Worm (Caenorhabditis elegans): ENCODE results near the gene Y54G2A.41.

Y54G2A.41 gene

ce11 chrIV:2798339-2798738, 46.7 kb downstream of the Y54G2A.41 start, which contains the start of gene Y54G2A.52:
Gene Y54G2A.52, minus strand, starts transcription at chrIV:2798686.
- TF ChIP-seq dmd-6 (GFP tag; IDR thresholded peaks at IDR 0.05): peak; percentile 52; the same call in 1 of the 2 replicates
- peak; percentile 44 for TF ChIP-seq ztf-7 (tag; optimal IDR thresholded peaks at IDR 0.05)
- TF ChIP-seq tra-1 (GFP tag; IDR thresholded peaks at IDR 0.05): no peak
- TF ChIP-seq vab-7 (GFP tag; IDR thresholded peaks at IDR 0.05): no peak
- TF ChIP-seq unc-62 (GFP tag; optimal IDR thresholded peaks at IDR 0.05 in 1 of 2): peak in 1 of 2 experiments; percentile 38
- TF ChIP-seq unc-62 (tag; optimal IDR thresholded peaks at IDR 0.05): no peak
- peak; percentile 53 for TF ChIP-seq hlh-11 (tag; optimal IDR thresholded peaks at IDR 0.05)
- peak; percentile 56 for TF ChIP-seq hlh-30 (tag; optimal IDR thresholded peaks at IDR 0.05; ENCODE audit: insufficient read depth)
- TF ChIP-seq pqm-1 (tag; optimal IDR thresholded peaks at IDR 0.05): peak; percentile 63
- no peak for TF ChIP-seq T20F7.1 (GFP tag; optimal IDR thresholded peaks at IDR 0.05)
- no peak for TF ChIP-seq unc-39 (tag; optimal IDR thresholded peaks at IDR 0.05)
- no peak for TF ChIP-seq ZK337.2 (GFP tag; IDR thresholded peaks at IDR 0.05)
- peak; percentile 37; the same call in 1 of the 2 replicates for TF ChIP-seq php-3 (GFP tag; IDR thresholded peaks at IDR 0.05)
- peak; percentile 35 for TF ChIP-seq nhr-28 (tag; optimal IDR thresholded peaks at IDR 0.05)
- no peak for TF ChIP-seq lsy-2 (tag; optimal IDR thresholded peaks at IDR 0.05)
- TF ChIP-seq Y75B8A.6 (GFP tag; IDR thresholded peaks at IDR 0.05): no peak
- peak in 1 of 2 experiments; percentile 57 for TF ChIP-seq daf-16 (GFP tag; optimal IDR thresholded peaks at IDR 0.05)
- peak; percentile 97 for TF ChIP-seq daf-16 (tag; optimal IDR thresholded peaks at IDR 0.05)
- no peak for TF ChIP-seq nhr-41 (GFP tag; IDR thresholded peaks at IDR 0.05)
- no peak for TF ChIP-seq ama-1 (optimal IDR thresholded peaks at IDR 0.05)
- no peak for TF ChIP-seq set-16 (GFP tag; IDR thresholded peaks at IDR 0.05)
- peak; percentile 87 for TF ChIP-seq dve-1 (tag; optimal IDR thresholded peaks at IDR 0.05; ENCODE audit: insufficient read depth)

- TF ChIP-seq pqm-1 (tag; optimal IDR thresholded peaks at IDR 0.05): no peak
- no peak for TF ChIP-seq mdt-29 (GFP tag; IDR thresholded peaks at IDR 0.05)
- TF ChIP-seq cey-2 (tag; optimal IDR thresholded peaks at IDR 0.05; ENCODE audit: borderline replicate concordance, insufficient read depth): no peak
- no peak for TF ChIP-seq nhr-10 (tag; optimal IDR thresholded peaks at IDR 0.05)
- TF ChIP-seq nhr-111 (GFP tag; optimal IDR thresholded peaks at IDR 0.05): no peak
- no peak for TF ChIP-seq saeg-2 (GFP tag; IDR thresholded peaks at IDR 0.05)
- TF ChIP-seq dmd-6 (GFP tag; IDR thresholded peaks at IDR 0.05): no peak
- TF ChIP-seq fkh-10 (GFP tag; optimal IDR thresholded peaks at IDR 0.05): no peak
- TF ChIP-seq ceh-44 (GFP tag; IDR thresholded peaks at IDR 0.05): no peak
- no peak for TF ChIP-seq spr-3 (GFP tag; optimal IDR thresholded peaks at IDR 0.05)
- no peak for TF ChIP-seq ama-1 (optimal IDR thresholded peaks at IDR 0.05)
- no peak for TF ChIP-seq daf-16 (GFP tag; optimal IDR thresholded peaks at IDR 0.05)
- TF ChIP-seq daf-16 (tag; optimal IDR thresholded peaks at IDR 0.05): no peak
- no peak for TF ChIP-seq tag-97 (GFP tag; IDR thresholded peaks at IDR 0.05)
- no peak for TF ChIP-seq php-3 (GFP tag; IDR thresholded peaks at IDR 0.05)
- no peak for TF ChIP-seq Y75B8A.6 (GFP tag; IDR thresholded peaks at IDR 0.05)
Measured at ce11 chrIV:2799389-2799788, 47.7 kb downstream of the Y54G2A.41 start, which contains the start of gene Y54G2A.10. Gene Y54G2A.10, plus strand, starts transcription at chrIV:2799689.

ce11 chrIV:2799890-2800289, 48.2 kb downstream of the Y54G2A.41 start:
- TF ChIP-seq jun-1 (tag; optimal IDR thresholded peaks at IDR 0.05) (no peak), lin-38 (GFP tag; IDR thresholded peaks at IDR 0.05) (peak; percentile 36; the same call in 1 of the 2 replicates), aha-1 (tag) (peak; percentile 49)

ce11 chrIV:2801004-2801403, 49.3 kb downstream of the Y54G2A.41 start:
- TF ChIP-seq sdz-12 (GFP tag; optimal IDR thresholded peaks at IDR 0.05) (no peak), hif-1 (tag; optimal IDR thresholded peaks at IDR 0.05) (no peak), F10B5.3 (tag; optimal IDR thresholded peaks at IDR 0.05) (no peak), cey-2 (tag; optimal IDR thresholded peaks at IDR 0.05; ENCODE audit: borderline replicate concordance, insufficient read depth) (no peak), daf-8 (GFP tag; IDR thresholded peaks at IDR 0.05) (no peak), gei-8 (GFP tag; optimal IDR thresholded peaks at IDR 0.05) (peak; percentile 44), dmd-6 (GFP tag; IDR thresholded peaks at IDR 0.05) (peak; percentile 36; the same call in 1 of the 2 replicates), ceh-32 (tag; optimal IDR thresholded peaks at IDR 0.05; ENCODE audit: poor library complexity) (no peak), rbr-2 (tag; optimal IDR thresholded peaks at IDR 0.05) (no peak), lin-29 (GFP tag; IDR thresholded peaks at IDR 0.05) (no peak), unc-130 (GFP tag; optimal IDR thresholded peaks at IDR 0.05) (no peak), F37D6.2 (tag; optimal IDR thresholded peaks at IDR 0.05) (no peak), Y105C5A.15 (GFP tag; IDR thresholded peaks at IDR 0.05) (no peak), zip-2 (tag; optimal IDR thresholded peaks at IDR 0.05) (no peak), unc-39 (tag; optimal IDR thresholded peaks at IDR 0.05) (no peak), arid-1 (GFP tag; conservative IDR thresholded peaks at IDR 0.05) (peak; percentile 69)
